Fruit fly (Drosophila melanogaster) S2 (cell line): ENCODE measurements around the gene Larp4B.

Experiments
- CG8478 ChIP-seq: fragments of >200 bp; optimal IDR thresholded peaks from 2 replicates; lab custom pipeline; 2018
- CTCF ChIP-seq, 2 experiments: fragments of >200 bp; optimal IDR thresholded peaks; 2 replicates each; lab custom pipeline; 2018

DNA sequence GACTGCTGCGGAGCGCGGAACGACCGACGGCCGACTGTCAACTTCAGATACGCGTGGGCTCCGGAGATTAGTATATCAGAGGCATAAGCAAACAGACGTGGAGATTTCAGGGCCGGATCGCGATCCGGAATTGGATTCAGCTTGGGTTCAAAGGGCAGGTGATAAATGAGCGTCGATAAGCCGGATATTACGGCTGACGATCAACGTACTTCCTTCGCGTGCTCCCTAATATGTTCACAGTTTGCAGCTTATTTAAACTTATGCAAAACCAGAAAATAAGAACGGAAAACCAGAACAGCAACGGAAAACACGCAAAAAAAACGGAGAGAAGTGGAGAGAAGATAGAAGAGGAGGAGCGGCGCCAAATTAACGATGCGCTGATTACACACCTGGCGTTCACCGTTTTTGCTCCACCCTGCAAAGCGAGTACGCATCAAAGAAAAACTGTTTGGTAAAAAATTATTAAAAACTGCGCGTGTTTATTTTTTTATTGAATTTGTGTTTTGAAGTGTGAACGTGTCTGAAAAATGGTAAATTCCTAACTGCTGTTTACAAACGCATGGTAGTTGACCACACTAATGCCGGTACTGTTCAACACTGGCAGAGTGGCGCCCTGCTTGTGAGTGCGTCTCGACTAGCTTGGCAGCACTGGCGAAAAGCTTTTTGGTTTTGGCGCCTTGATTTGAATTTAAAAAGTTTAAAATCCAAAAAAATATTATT is 14.6 kb downstream of the Larp4B start, which contains the start of gene CG17746:
- TF ChIP-seq CG8478 (lab: Kevin White, UChicago) (no peak), CTCF (optimal IDR thresholded peaks at IDR 0.05; lab: Kevin White, UChicago) (peak; percentile 40 to 65)
